Worm (Caenorhabditis elegans): ENCODE data around the gene W09D6.1.

ce11 chrIII:11039250-11039649 lies 29.4 kb upstream of the W09D6.1 start:
- TF ChIP-seq med-1 (GFP tag; optimal IDR thresholded peaks at IDR 0.05; ENCODE audit: insufficient read depth) (no peak), cog-1 (tag; optimal IDR thresholded peaks at IDR 0.05) (no peak), ztf-23 (GFP tag; IDR thresholded peaks at IDR 0.05) (no peak), klf-2 (GFP tag; conservative IDR thresholded peaks at IDR 0.05) (no peak), flt-1 (GFP tag; IDR thresholded peaks at IDR 0.05) (no peak), T22C8.4 (GFP tag; IDR thresholded peaks at IDR 0.05) (no peak), ref-1 (GFP tag; conservative IDR thresholded peaks at IDR 0.05) (no peak)
